Fruit fly (Drosophila melanogaster) S2 (cell line): Measurements from ENCODE around the gene Npc2b.

Source experiments
- CG8478 ChIP-seq: fragments of >200 bp; optimal IDR thresholded peaks from 2 replicates; lab custom pipeline; 2018
- CTCF ChIP-seq, 2 experiments: fragments of >200 bp; optimal IDR thresholded peaks; 2 replicates each; lab custom pipeline; 2018

DNA sequence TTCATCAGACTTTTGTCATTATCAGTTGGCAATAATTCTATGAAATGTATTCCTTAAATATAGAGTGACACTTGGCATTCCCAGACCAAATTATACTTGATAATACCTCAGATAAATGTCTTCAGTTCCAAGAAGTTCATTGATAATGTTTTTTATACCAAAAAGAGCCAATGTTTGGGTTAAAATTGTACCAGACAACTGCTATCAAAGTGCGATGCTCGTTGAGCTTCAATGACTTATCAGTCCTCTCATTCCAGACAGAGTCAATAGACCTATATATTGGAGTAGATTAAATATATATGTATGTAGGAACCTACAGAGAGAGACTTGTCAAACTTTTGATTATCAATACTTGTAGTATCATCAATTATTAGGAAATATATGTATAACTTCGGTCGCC lies 24.1 kb upstream of the Npc2b start:
- TF ChIP-seq CG8478 (lab: Kevin White, UChicago) (no peak), CTCF (optimal IDR thresholded peaks at IDR 0.05; lab: Kevin White, UChicago) (no peak)
